Worm (Caenorhabditis elegans): ENCODE results near the gene miz-1.

DNA sequence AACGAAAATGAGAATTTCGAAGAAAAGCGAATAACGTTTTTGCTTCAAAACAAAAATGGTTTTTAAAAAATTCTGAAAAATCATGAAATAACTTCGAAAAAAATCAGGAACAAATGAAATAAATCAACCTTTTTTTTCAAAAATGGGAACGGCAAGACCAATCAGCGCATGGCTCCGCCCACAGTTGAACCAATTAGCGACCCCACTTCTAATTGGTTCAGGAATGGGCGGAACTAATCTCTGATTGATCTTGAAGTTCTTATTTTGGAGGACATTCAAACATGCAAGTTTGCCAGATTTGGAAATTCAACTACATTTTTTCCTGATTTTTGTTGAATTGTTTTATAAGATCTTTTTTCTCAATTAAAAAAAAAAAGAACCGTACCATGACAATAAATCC is 43.7 kb downstream of the miz-1 start:
- no peak for TF ChIP-seq ztf-11 (tag; optimal IDR thresholded peaks at IDR 0.05)
- no peak for TF ChIP-seq snpc-4 (tag; optimal IDR thresholded peaks at IDR 0.05)
- no peak for TF ChIP-seq ceh-16 (tag; optimal IDR thresholded peaks at IDR 0.05)
- TF ChIP-seq nhr-12 (tag; optimal IDR thresholded peaks at IDR 0.05) = no peak
